Worm (Caenorhabditis elegans) whole organism, late embryonic: Measurements from ENCODE around the gene rde-8.

Experiments used
- C38D4.7 ChIP-seq: fragments of 200-800 bp; sonication (Bioruptor generic); optimal IDR thresholded peaks from 2 replicates; lab custom pipeline; 2018; ENCODE audit warnings: mild to moderate bottlenecking, missing genetic modification characterization, moderate library complexity, missing compliant biosample characterization
- T23F11.4 ChIP-seq: fragments of 200-800 bp; sonication (Bioruptor generic); optimal IDR thresholded peaks from 2 replicates; lab custom pipeline; 2018; ENCODE audit warnings: mild to moderate bottlenecking, missing genetic modification characterization, missing compliant biosample characterization
- Y22D7AL.16 ChIP-seq: sonication (generic microtip); optimal IDR thresholded peaks from 2 replicates; lab custom pipeline; 2016; ENCODE audit warnings: missing genetic modification characterization, missing compliant biosample characterization
- ahr-1 ChIP-seq: sonication (generic microtip); optimal IDR thresholded peaks from 2 replicates; lab custom pipeline; 2016; ENCODE audit warnings: missing genetic modification characterization, missing compliant biosample characterization
- ama-1 ChIP-seq: fragments of 150-350 bp; optimal IDR thresholded peaks from 2 replicates; lab custom pipeline; 2014
- ceh-14 ChIP-seq: sonication (generic microtip); optimal IDR thresholded peaks from 2 replicates; lab custom pipeline; 2016; ENCODE audit warnings: missing genotype, missing genetic modification characterization, missing compliant biosample characterization
- ceh-2 ChIP-seq: sonication (generic microtip); optimal IDR thresholded peaks from 2 replicates; lab custom pipeline; 2016; ENCODE audit warnings: missing genotype, missing genetic modification characterization, missing compliant biosample characterization
- ceh-31 ChIP-seq: sonication (generic microtip); optimal IDR thresholded peaks from 2 replicates; lab custom pipeline; 2016; ENCODE audit warnings: missing genetic modification characterization, missing compliant biosample characterization
- ceh-45 ChIP-seq: fragments of 200-800 bp; sonication (Bioruptor generic); IDR thresholded peaks from 2 replicates; pipeline ENCODE4 v1.3.6; 2022; ENCODE audit warnings: missing genetic modification reagents, missing genetic modification characterization, missing compliant biosample characterization
- ceh-48 ChIP-seq: sonication (generic microtip); optimal IDR thresholded peaks from 2 replicates; lab custom pipeline; 2016; ENCODE audit warnings: missing genetic modification characterization, inconsistent platforms, missing compliant biosample characterization
- ceh-9 ChIP-seq: sonication (generic microtip); optimal IDR thresholded peaks from 2 replicates; lab custom pipeline; 2016; ENCODE audit warnings: mild to moderate bottlenecking, missing genetic modification characterization, inconsistent platforms, missing compliant biosample characterization
- che-1 ChIP-seq: sonication (generic microtip); optimal IDR thresholded peaks from 2 replicates; lab custom pipeline; 2016; ENCODE audit warnings: mild to moderate bottlenecking, missing genetic modification characterization, missing compliant biosample characterization
- dve-1 ChIP-seq: sonication (generic microtip); optimal IDR thresholded peaks from 2 replicates; lab custom pipeline; 2017; ENCODE audit warnings: antibody characterized with exemption, mild to moderate bottlenecking, missing genetic modification characterization, missing compliant biosample characterization
- elt-4 ChIP-seq: sonication (generic microtip); optimal IDR thresholded peaks from 2 replicates; lab custom pipeline; 2016; ENCODE audit warnings: missing genetic modification characterization, missing compliant biosample characterization
- ets-4 ChIP-seq: sonication (generic microtip); optimal IDR thresholded peaks from 2 replicates; lab custom pipeline; 2016; ENCODE audit warnings: missing genetic modification characterization, missing compliant biosample characterization
- eyg-1 ChIP-seq: sonication (generic microtip); optimal IDR thresholded peaks from 2 replicates; lab custom pipeline; 2016; ENCODE audit warnings: missing genotype, missing genetic modification characterization, missing compliant biosample characterization
- fkh-6 ChIP-seq: sonication (generic microtip); optimal IDR thresholded peaks from 2 replicates; lab custom pipeline; 2016; ENCODE audit warnings: missing genetic modification characterization, missing compliant biosample characterization
- hlh-13 ChIP-seq: fragments of 200-800 bp; sonication (Bioruptor generic); optimal IDR thresholded peaks from 2 replicates; lab custom pipeline; 2018; ENCODE audit warnings: mild to moderate bottlenecking, missing genetic modification characterization, missing compliant biosample characterization
- hlh-15 ChIP-seq: sonication (generic microtip); optimal IDR thresholded peaks from 2 replicates; lab custom pipeline; 2016; ENCODE audit warnings: missing genetic modification characterization, missing compliant biosample characterization
- hlh-8 ChIP-seq: sonication (generic microtip); optimal IDR thresholded peaks from 2 replicates; lab custom pipeline; 2016; ENCODE audit warnings: missing genotype, missing genetic modification characterization, missing compliant biosample characterization
- lim-6 ChIP-seq: sonication (generic microtip); optimal IDR thresholded peaks from 2 replicates; lab custom pipeline; 2016; ENCODE audit warnings: missing genetic modification characterization, missing compliant biosample characterization
- lin-11 ChIP-seq: fragments of 200-800 bp; sonication (Bioruptor generic); optimal IDR thresholded peaks from 2 replicates; lab custom pipeline; 2018; ENCODE audit warnings: mild to moderate bottlenecking, missing genetic modification characterization, missing compliant biosample characterization
- madf-2 ChIP-seq: sonication (generic microtip); optimal IDR thresholded peaks from 2 replicates; lab custom pipeline; 2017; ENCODE audit warnings: missing genetic modification characterization, missing compliant biosample characterization
- nhr-11 ChIP-seq: fragments of 150-350 bp; optimal IDR thresholded peaks from 2 replicates; lab custom pipeline; 2014; ENCODE audit warnings: missing biosample characterization, missing genetic modification characterization
- nhr-232 ChIP-seq: sonication (generic microtip); optimal IDR thresholded peaks from 2 replicates; lab custom pipeline; 2016; ENCODE audit warnings: missing genetic modification characterization, missing compliant biosample characterization
- odd-2 ChIP-seq: sonication (generic microtip); optimal IDR thresholded peaks from 2 replicates; lab custom pipeline; 2017; ENCODE audit warnings: antibody characterized with exemption, mild to moderate bottlenecking, missing genetic modification characterization, missing compliant biosample characterization
- pag-3 ChIP-seq: sonication (generic microtip); optimal IDR thresholded peaks from 2 replicates; lab custom pipeline; 2016; ENCODE audit warnings: missing compliant biosample characterization, missing genetic modification characterization, borderline replicate concordance
- pax-1 ChIP-seq: fragments of 150-350 bp; optimal IDR thresholded peaks from 2 replicates; lab custom pipeline; 2014; ENCODE audit warnings: missing biosample characterization, missing genetic modification characterization
- pha-4 ChIP-seq: fragments of 150-350 bp; optimal IDR thresholded peaks from 2 replicates; lab custom pipeline; 2018; ENCODE audit warnings: missing biosample characterization, missing genetic modification reagents, missing genetic modification characterization
- pqm-1 ChIP-seq: sonication (generic microtip); optimal IDR thresholded peaks from 2 replicates; lab custom pipeline; 2016; ENCODE audit warnings: missing genetic modification characterization, missing compliant biosample characterization
- pros-1 ChIP-seq: fragments of 150-350 bp; optimal IDR thresholded peaks from 2 replicates; lab custom pipeline; 2014; ENCODE audit warnings: missing biosample characterization, missing genetic modification reagents, missing genetic modification characterization
- rnt-1 ChIP-seq: sonication (generic microtip); optimal IDR thresholded peaks from 2 replicates; lab custom pipeline; 2016; ENCODE audit warnings: missing genetic modification characterization, missing compliant biosample characterization
- sox-4 ChIP-seq: sonication (generic microtip); optimal IDR thresholded peaks from 2 replicates; lab custom pipeline; 2017; ENCODE audit warnings: mild to moderate bottlenecking, missing genetic modification characterization, inconsistent platforms, missing compliant biosample characterization
- syd-9 ChIP-seq: sonication (generic microtip); optimal IDR thresholded peaks from 2 replicates; lab custom pipeline; 2016; ENCODE audit warnings: mild to moderate bottlenecking, missing genetic modification characterization, moderate library complexity, missing compliant biosample characterization
- tbx-7 ChIP-seq: sonication (generic microtip); optimal IDR thresholded peaks from 2 replicates; lab custom pipeline; 2016; ENCODE audit warnings: missing genotype, missing genetic modification characterization, missing compliant biosample characterization
- ttx-3 ChIP-seq: sonication (generic microtip); optimal IDR thresholded peaks from 2 replicates; lab custom pipeline; 2016; ENCODE audit warnings: missing genetic modification reagents, missing genetic modification characterization, missing compliant biosample characterization
- unc-86 ChIP-seq: sonication (generic microtip); optimal IDR thresholded peaks from 2 replicates; lab custom pipeline; 2016; ENCODE audit warnings: missing genetic modification characterization, missing compliant biosample characterization
- zip-5 ChIP-seq: sonication (generic microtip); optimal IDR thresholded peaks from 2 replicates; lab custom pipeline; 2016; ENCODE audit warnings: missing genetic modification characterization, missing compliant biosample characterization

The rde-8 gene

DNA sequence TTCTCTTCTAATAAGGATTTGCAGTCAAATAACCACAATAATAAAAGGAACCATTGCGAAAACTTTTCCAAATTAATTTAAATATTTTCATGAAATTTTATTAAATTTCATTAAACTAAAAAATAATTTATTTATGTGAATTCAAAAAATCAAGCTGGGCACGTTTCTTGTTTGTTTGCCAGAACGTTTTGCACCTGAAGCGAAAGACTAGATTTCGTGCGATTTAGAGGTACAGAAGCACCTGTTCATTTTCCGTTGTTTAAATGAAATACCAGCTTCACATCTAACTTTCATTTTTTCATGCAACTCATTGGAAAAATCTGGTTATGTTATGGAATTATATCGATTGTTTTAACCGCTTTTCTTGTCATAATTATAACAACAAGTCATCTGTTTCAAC lies 31.0 kb downstream of the rde-8 start, which contains the start of gene srg-48:
TSS of gene srg-48 (plus strand) at position 301 of the 400 bp plus-strand sequence.
- no peak for TF ChIP-seq lin-11 (tag; lab: Kevin White, UChicago)
- TF ChIP-seq che-1: no peak
- TF ChIP-seq nhr-232 (tag; lab: Kevin White, UChicago): no peak
- TF ChIP-seq unc-86 (tag; lab: Kevin White, UChicago): no peak
- no peak for TF ChIP-seq ets-4 (tag; lab: Kevin White, UChicago)
- no peak for TF ChIP-seq ceh-48 (tag; lab: Kevin White, UChicago)
- no peak for TF ChIP-seq pqm-1 (tag; lab: Kevin White, UChicago)
- TF ChIP-seq hlh-15: no peak
- TF ChIP-seq ttx-3 (tag; lab: Kevin White, UChicago): no peak
- TF ChIP-seq dve-1 (tag; lab: Kevin White, UChicago): no peak
- TF ChIP-seq zip-5: no peak
- TF ChIP-seq nhr-11: no peak
- TF ChIP-seq, all 69 proteins: peak for 0

ce11 chrIV:7067446-7067845 lies 35.6 kb downstream of the rde-8 start:
- no peak for TF ChIP-seq ceh-45 (GFP tag; lab: Robert Waterston, UW)
- no peak for TF ChIP-seq T23F11.4 (GFP tag; lab: Kevin White, UChicago)
- TF ChIP-seq unc-86 (tag; lab: Kevin White, UChicago): no peak
- TF ChIP-seq ahr-1 (tag; lab: Kevin White, UChicago): no peak
- TF ChIP-seq dve-1 (tag; lab: Kevin White, UChicago): no peak
- no peak for TF ChIP-seq syd-9 (tag; lab: Kevin White, UChicago)
- TF ChIP-seq ceh-31: no peak
- no peak for TF ChIP-seq sox-4
- TF ChIP-seq ceh-2: no peak
- TF ChIP-seq Y22D7AL.16 (tag; lab: Kevin White, UChicago): no peak
- no peak for TF ChIP-seq tbx-7 (tag; lab: Kevin White, UChicago)
- no peak for TF ChIP-seq ets-4 (tag; lab: Kevin White, UChicago)
- no peak for TF ChIP-seq madf-2 (tag; lab: Kevin White, UChicago)
- no peak for TF ChIP-seq pros-1 (tag; lab: Kevin White, UChicago)
- no peak for TF ChIP-seq hlh-8 (tag; lab: Kevin White, UChicago)
- no peak for TF ChIP-seq ceh-9 (tag; lab: Kevin White, UChicago)
- no peak for TF ChIP-seq C38D4.7 (GFP tag; lab: Kevin White, UChicago)

DNA sequence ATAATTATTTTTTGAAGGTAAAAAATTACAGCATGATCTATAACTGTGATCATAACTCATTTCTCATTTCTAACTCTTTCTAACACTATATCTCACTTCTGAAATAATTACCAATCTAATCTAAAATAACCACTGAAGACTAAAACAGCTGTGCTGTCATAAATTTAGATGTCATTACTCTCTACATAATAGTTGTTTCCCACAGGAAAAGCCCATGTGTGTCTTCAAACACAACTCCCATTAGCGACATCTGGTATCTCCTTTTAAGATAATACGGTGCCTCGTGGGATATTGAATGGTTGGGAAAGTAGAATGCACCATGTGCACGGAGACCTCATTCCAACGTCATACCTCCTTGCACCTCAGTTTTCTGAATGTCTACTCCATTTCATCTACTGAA lies 38.0 kb downstream of the rde-8 start, which contains the start of gene Y43B11AL.1:
TSS of gene Y43B11AL.1 (plus strand) at position 301 of the 400 bp plus-strand sequence.
- TF ChIP-seq lim-6 (tag; lab: Kevin White, UChicago): no peak
- TF ChIP-seq T23F11.4 (GFP tag; lab: Kevin White, UChicago): no peak

- no peak for TF ChIP-seq tbx-7 (tag; lab: Kevin White, UChicago)
- no peak for TF ChIP-seq eyg-1 (tag; lab: Kevin White, UChicago)
- TF ChIP-seq ceh-14 (tag; lab: Kevin White, UChicago): no peak
- no peak for TF ChIP-seq rnt-1 (tag; lab: Kevin White, UChicago)
- no peak for TF ChIP-seq ama-1 (lab: Kevin White, UChicago)
- TF ChIP-seq hlh-13 (GFP tag; lab: Kevin White, UChicago): no peak
- TF ChIP-seq odd-2 (tag; lab: Kevin White, UChicago): no peak
These were observed 40.4 kb downstream of the rde-8 start for ce11 chrIV:7062697-7063096.

ce11 chrIV:7057677-7058076 lies 45.4 kb downstream of the rde-8 start, which contains the start of gene srx-50:
TSS of gene srx-50 (plus strand) at chrIV:7057977.
- TF ChIP-seq odd-2 (tag; lab: Kevin White, UChicago): no peak
- TF ChIP-seq tbx-7 (tag; lab: Kevin White, UChicago): no peak
- no peak for TF ChIP-seq pha-4
- no peak for TF ChIP-seq sox-4
- TF ChIP-seq pros-1 (tag; lab: Kevin White, UChicago): no peak
- no peak for TF ChIP-seq hlh-8 (tag; lab: Kevin White, UChicago)
- TF ChIP-seq pax-1 (tag; lab: Kevin White, UChicago): no peak
- no peak for TF ChIP-seq fkh-6
- TF ChIP-seq nhr-11: no peak
- no peak for TF ChIP-seq ceh-31
- TF ChIP-seq C38D4.7 (GFP tag; lab: Kevin White, UChicago): no peak
- no peak for TF ChIP-seq pag-3 (tag; lab: Kevin White, UChicago)
- no peak for TF ChIP-seq elt-4
